Worm (Caenorhabditis elegans) whole organism, L4/young adult: Measurements from ENCODE around the gene srx-64.

Experiments
- W03F9.2 ChIP-seq: fragments of 150-350 bp; optimal IDR thresholded peaks from 2 replicates; lab custom pipeline; 2014; ENCODE audit warnings: missing biosample characterization, missing genetic modification characterization
- dao-5 ChIP-seq: sonication (generic microtip); optimal IDR thresholded peaks from 2 replicates; lab custom pipeline; 2016; ENCODE audit warnings: missing genotype, missing genetic modification characterization, moderate library complexity, missing compliant biosample characterization
- him-1 ChIP-seq: sonication (generic microtip); optimal IDR thresholded peaks from 2 replicates; lab custom pipeline; 2016; ENCODE audit warnings: missing genotype, missing genetic modification reagents, missing genetic modification characterization, missing compliant biosample characterization

The srx-64 gene

ce11 chrV:3912472-3912871 lies 16.7 kb upstream of the srx-64 start, which contains the start of gene srx-68:
TSS of gene srx-68 (plus strand) at chrV:3912772.
- TF ChIP-seq W03F9.2 (tag; lab: Kevin White, UChicago): no peak
- no peak for TF ChIP-seq dao-5
- no peak for TF ChIP-seq him-1 (tag; lab: Kevin White, UChicago)

DNA sequence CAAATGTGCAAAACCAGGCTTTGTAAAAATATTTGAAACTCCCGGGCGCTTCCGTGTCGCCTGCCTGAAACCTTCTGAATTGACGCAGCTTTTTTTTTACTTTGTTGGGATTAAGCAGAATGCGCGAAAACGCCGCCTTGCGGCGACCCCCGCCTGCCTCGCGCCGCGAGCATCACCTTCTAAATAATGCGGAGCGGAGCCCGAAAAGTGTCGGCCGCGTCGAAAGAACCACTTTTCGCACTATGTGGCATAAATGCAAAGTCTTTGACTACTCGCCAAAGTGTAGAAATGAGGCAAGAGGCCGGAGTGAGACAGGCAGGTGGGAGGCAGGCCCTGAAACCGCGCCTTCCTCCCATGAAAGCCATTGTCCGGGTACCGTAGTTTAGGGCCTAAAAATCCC lies 16.1 kb upstream of the srx-64 start:
- no peak for TF ChIP-seq W03F9.2 (tag; lab: Kevin White, UChicago)
- TF ChIP-seq him-1 (tag; lab: Kevin White, UChicago): no peak
- TF ChIP-seq dao-5: no peak

- no peak for TF ChIP-seq him-1 (tag; lab: Kevin White, UChicago)
- TF ChIP-seq W03F9.2 (tag; lab: Kevin White, UChicago): no peak
- no peak for TF ChIP-seq dao-5
These were observed 12.7 kb upstream of the srx-64 start, which contains the start of gene srx-67 for ce11 chrV:3916480-3916879. TSS of gene srx-67 (plus strand) at chrV:3916780.

- TF ChIP-seq him-1 (tag; lab: Kevin White, UChicago) (no peak), dao-5 (no peak), W03F9.2 (tag; lab: Kevin White, UChicago) (no peak)
These were observed 9.9 kb upstream of the srx-64 start, which contains the start of gene srx-66 for ce11 chrV:3919289-3919688. TSS of gene srx-66 (plus strand) at chrV:3919589.

DNA sequence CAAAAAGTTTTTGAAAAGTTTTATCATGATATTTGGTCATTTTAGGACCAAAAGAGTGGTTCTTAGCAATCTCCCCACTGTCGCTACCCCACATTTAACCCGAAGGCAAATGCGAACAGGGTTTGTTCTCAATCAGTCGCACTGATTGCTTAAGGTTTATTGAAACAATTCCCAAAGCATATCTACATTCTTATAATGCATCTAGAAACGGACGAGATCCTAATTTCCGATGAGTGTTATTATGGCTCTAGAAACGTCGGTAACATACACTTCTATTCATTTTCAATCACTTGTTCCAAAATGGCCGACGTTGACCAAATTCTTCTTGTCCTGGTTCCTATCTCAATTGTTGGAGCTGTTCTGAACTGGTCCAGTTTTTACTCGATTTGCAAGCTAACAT lies 7.6 kb upstream of the srx-64 start, which contains the start of gene srx-65:
srx-65 (plus strand) TSS at position 301 of the 400 bp plus-strand sequence.
- TF ChIP-seq W03F9.2 (tag; lab: Kevin White, UChicago) (no peak), him-1 (tag; lab: Kevin White, UChicago) (no peak), dao-5 (no peak)

ce11 chrV:3922547-3922946 lies 6.7 kb upstream of the srx-64 start:
- TF ChIP-seq him-1 (tag; lab: Kevin White, UChicago) (no peak), dao-5 (no peak), W03F9.2 (tag; lab: Kevin White, UChicago) (no peak)

DNA sequence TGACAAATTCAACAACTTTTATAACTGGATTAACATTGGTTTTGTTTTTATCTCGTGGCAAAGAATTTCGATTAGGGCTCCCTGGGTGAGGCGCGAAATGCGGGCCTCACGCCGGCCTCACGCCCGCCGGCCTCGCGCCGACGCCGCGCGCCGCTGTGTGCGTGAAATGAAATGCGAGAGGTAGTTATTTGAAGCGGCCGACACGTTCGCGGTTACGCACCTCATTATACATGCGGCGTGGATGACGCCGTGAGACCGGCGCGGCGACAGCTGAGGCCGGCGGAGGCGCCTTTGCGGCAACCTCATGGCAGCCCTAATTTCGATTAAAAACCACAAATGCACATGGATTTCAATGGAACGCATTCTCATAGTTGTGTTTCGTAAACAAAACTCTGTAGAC lies 1.7 kb upstream of the srx-64 start:
- TF ChIP-seq W03F9.2 (tag; lab: Kevin White, UChicago) (no peak), dao-5 (no peak), him-1 (tag; lab: Kevin White, UChicago) (no peak)

DNA sequence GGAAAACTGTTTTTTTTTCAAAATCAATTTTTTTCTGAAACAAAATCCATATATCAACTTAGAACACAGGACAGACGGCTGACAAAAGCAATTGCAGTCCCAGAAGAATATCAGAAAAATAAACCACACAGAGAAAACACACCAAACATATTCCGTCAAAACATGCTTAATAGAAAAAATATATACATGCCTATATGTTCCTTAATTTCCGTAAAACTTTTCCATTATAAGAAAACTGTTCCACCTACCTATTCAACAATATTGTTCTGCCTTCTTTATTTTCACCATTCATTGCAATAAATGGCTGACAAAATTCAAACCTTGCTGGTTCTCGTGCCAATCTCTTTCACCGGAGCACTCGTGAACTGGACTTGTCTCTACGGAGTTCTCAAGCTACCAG lies 2.1 kb downstream of the srx-64 start, which contains the start of gene srx-63:
srx-63 (plus strand) TSS at position 301 of the 400 bp plus-strand sequence.
- TF ChIP-seq dao-5 (no peak), him-1 (tag; lab: Kevin White, UChicago) (no peak), W03F9.2 (tag; lab: Kevin White, UChicago) (no peak)

- no peak for TF ChIP-seq W03F9.2 (tag; lab: Kevin White, UChicago)
- TF ChIP-seq him-1 (tag; lab: Kevin White, UChicago): no peak
- no peak for TF ChIP-seq dao-5
These were observed 6.8 kb downstream of the srx-64 start, which contains the start of gene cyp-35A5 for ce11 chrV:3935892-3936478. TSS of gene cyp-35A5 (plus strand) at chrV:3936326.

- TF ChIP-seq him-1 (tag; lab: Kevin White, UChicago): no peak
- no peak for TF ChIP-seq dao-5
- no peak for TF ChIP-seq W03F9.2 (tag; lab: Kevin White, UChicago)
These were observed 9.6 kb downstream of the srx-64 start, which contains the start of gene cyp-35B1 for ce11 chrV:3938789-3939188. TSS of gene cyp-35B1 (plus strand) at chrV:3939032.

ce11 chrV:3941860-3942259 lies 12.7 kb downstream of the srx-64 start, which contains the start of gene cyp-35B2:
TSS of gene cyp-35B2 (plus strand) at chrV:3942160.
- TF ChIP-seq W03F9.2 (tag; lab: Kevin White, UChicago) (no peak), him-1 (tag; lab: Kevin White, UChicago) (no peak), dao-5 (no peak)

ce11 chrV:3943364-3943763 lies 14.2 kb downstream of the srx-64 start:
- TF ChIP-seq him-1 (tag; lab: Kevin White, UChicago) (no peak), dao-5 (no peak), W03F9.2 (tag; lab: Kevin White, UChicago) (no peak)

DNA sequence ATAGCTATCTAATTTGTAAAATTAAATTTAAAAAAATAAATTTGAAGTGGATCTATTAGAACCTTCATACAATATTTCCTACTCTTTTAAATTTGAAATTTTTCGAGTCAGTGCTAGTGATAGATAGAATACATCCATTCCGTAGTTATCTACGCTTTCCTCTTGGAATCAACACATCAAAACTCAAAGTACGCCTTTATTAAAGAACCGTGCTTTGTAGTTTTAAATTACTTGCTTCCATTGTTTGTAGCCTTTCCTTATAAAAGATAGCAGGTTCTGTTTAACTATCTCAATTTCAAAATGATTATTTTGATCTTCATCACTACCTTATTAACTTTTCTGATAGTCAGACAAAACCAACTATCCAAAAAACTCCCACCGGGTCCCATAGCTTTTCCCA lies 15.9 kb downstream of the srx-64 start, which contains the start of gene cyp-35B3:
cyp-35B3 (plus strand) TSS at position 301 of the 400 bp plus-strand sequence.
- TF ChIP-seq W03F9.2 (tag; lab: Kevin White, UChicago): no peak
- TF ChIP-seq dao-5: no peak
- TF ChIP-seq him-1 (tag; lab: Kevin White, UChicago): no peak

DNA sequence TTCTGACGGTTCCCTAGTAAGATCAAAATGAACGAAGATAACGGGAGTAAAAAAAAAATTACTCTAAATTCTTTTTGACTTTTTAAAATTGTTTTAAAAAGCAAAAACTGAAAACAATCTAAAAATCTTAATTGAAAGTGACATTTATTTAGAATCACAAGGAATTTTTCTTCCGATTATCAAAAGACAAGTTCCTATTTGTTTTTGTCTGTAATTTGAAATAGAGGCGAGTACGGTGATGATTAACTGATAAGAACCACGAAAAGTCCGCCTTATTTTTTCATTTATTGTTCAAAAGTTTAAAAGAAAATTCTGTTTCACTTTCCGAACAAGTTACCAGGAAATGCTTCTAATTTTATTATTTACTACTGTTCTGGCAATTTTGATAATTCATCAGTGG lies 20.5 kb downstream of the srx-64 start, which contains the start of gene dach-1:
dach-1 (plus strand) TSS at position 301 of the 400 bp plus-strand sequence.
- TF ChIP-seq dao-5 (no peak), him-1 (tag; lab: Kevin White, UChicago) (no peak), W03F9.2 (tag; lab: Kevin White, UChicago) (no peak)
